Worm (Caenorhabditis elegans) whole organism, mixed stage, embryonic: Measurements from ENCODE around the gene Y57G11C.8.

Experiments used
- blmp-1 ChIP-seq: fragments of 150-350 bp; optimal IDR thresholded peaks from 2 replicates; lab custom pipeline; 2014; ENCODE audit warnings: missing biosample characterization, missing genetic modification characterization
- ceh-83 ChIP-seq: fragments of 200-800 bp; sonication (Bioruptor generic); optimal IDR thresholded peaks from 2 replicates; lab custom pipeline; 2018; ENCODE audit warnings: mild to moderate bottlenecking, missing genetic modification characterization, missing compliant biosample characterization
- cnd-1 ChIP-seq: fragments of 200-800 bp; sonication (Bioruptor generic); optimal IDR thresholded peaks from 2 replicates; lab custom pipeline; 2018; ENCODE audit warnings: mild to moderate bottlenecking, missing genetic modification characterization, missing compliant biosample characterization
- elt-3 ChIP-seq: fragments of 150-350 bp; optimal IDR thresholded peaks from 2 replicates; lab custom pipeline; 2014; ENCODE audit warnings: missing biosample characterization, missing genetic modification characterization
- hlh-1 ChIP-seq: fragments of 150-350 bp; optimal IDR thresholded peaks from 2 replicates; lab custom pipeline; 2014; ENCODE audit warnings: missing biosample characterization, missing genetic modification reagents, missing genetic modification characterization
- lin-13 ChIP-seq: fragments of 150-350 bp; optimal IDR thresholded peaks from 2 replicates; lab custom pipeline; 2014; ENCODE audit warnings: missing biosample characterization, missing genetic modification characterization
- lin-32 ChIP-seq: fragments of 200-800 bp; sonication (Bioruptor generic); optimal IDR thresholded peaks from 2 replicates; lab custom pipeline; 2018; ENCODE audit warnings: mild to moderate bottlenecking, missing genetic modification characterization, missing compliant biosample characterization
- lsy-2 ChIP-seq: fragments of 150-350 bp; optimal IDR thresholded peaks from 2 replicates; lab custom pipeline; 2014; ENCODE audit warnings: missing biosample characterization, missing genetic modification characterization
- nhr-28 ChIP-seq: fragments of 150-350 bp; optimal IDR thresholded peaks from 2 replicates; lab custom pipeline; 2014; ENCODE audit warnings: missing biosample characterization, missing genetic modification characterization
- nhr-76 ChIP-seq: sonication (generic microtip); optimal IDR thresholded peaks from 2 replicates; lab custom pipeline; 2017; ENCODE audit warnings: missing biosample characterization, missing genetic modification characterization
- snpc-4 ChIP-seq: fragments of 150-350 bp; optimal IDR thresholded peaks from 2 replicates; lab custom pipeline; 2014; ENCODE audit warnings: missing biosample characterization, missing genetic modification characterization
- ztf-11 ChIP-seq: fragments of 150-350 bp; optimal IDR thresholded peaks from 2 replicates; lab custom pipeline; 2014; ENCODE audit warnings: missing biosample characterization, missing genetic modification characterization

- TF ChIP-seq elt-3 (tag; lab: Kevin White, UChicago) (no peak), cnd-1 (tag; lab: Kevin White, UChicago) (no peak), blmp-1 (tag; lab: Kevin White, UChicago) (no peak), nhr-76 (tag; lab: Kevin White, UChicago) (no peak), lsy-2 (tag; lab: Kevin White, UChicago) (no peak), snpc-4 (tag; lab: Kevin White, UChicago) (no peak), lin-32 (GFP tag; lab: Kevin White, UChicago) (no peak), ztf-11 (tag; lab: Kevin White, UChicago) (no peak), lin-13 (no peak), nhr-28 (tag; lab: Kevin White, UChicago) (no peak), ceh-83 (no peak), hlh-1 (tag; lab: Kevin White, UChicago) (no peak)
Observed at ce11 chrIV:14765336-14765735, 16.3 kb upstream of the Y57G11C.8 start, which contains the start of gene Y57G11C.5.
